Fruit fly (Drosophila melanogaster): ENCODE data around the gene Skel.

The Skel gene

DNA sequence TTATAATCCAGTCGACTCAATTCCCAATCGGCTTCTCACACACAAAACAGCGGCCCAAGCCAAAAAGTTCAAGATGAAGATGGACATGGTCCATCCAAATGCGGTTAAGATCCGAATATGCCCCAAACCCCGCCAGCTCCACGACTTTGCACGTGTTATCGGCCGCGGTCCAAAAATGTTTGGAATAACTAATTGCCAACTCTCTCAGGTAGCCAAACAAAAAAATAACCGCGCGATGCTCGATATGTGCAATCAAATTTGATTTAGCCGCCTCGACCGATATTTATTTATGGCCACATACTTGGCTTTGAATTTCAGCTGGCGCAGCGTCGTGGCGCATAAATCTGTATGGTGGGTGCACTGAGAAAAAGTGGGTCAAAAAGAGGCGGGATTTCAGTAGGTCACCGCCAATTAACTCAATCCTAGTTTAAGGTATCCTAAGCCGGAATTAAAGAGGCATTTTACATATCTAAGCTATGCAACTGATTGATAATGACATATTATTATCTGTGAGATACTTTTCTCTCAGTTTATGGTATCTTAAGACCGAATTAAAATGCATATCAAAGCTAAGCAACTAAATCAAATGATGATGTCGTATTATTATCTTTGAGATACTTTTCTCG, 38.1 kb upstream of the Skel start (continued):
- TF ChIP-seq dmrt11E (tag; optimal IDR thresholded peaks at IDR 0.05) (no peak), gcm2 (GFP tag; optimal IDR thresholded peaks at IDR 0.05) (no peak), slbo (GFP tag; IDR thresholded peaks at IDR 0.05) (peak; percentile 34), CG5180 (GFP tag; optimal IDR thresholded peaks at IDR 0.05) (peak; percentile 29), hbn (GFP tag; IDR thresholded peaks at IDR 0.05; ENCODE audit: partially characterized antibody) (no peak), esg (GFP tag; conservative IDR thresholded peaks at IDR 0.05) (peak; percentile 66), CG10366 (GFP tag; IDR thresholded peaks at IDR 0.05) (peak; percentile 58), fd102C (GFP tag; optimal IDR thresholded peaks at IDR 0.05) (no peak), CG3847 (GFP tag; IDR thresholded peaks at IDR 0.05) (no peak), Nf-YA (GFP tag; IDR thresholded peaks at IDR 0.05) (no peak; the same call in 1 of the 2 replicates), CG4282 (GFP tag; optimal IDR thresholded peaks at IDR 0.05) (no peak), BtbVII (GFP tag; optimal IDR thresholded peaks at IDR 0.05) (peak; percentile 15), NFAT (GFP tag; IDR thresholded peaks at IDR 0.05) (no peak), unpg (GFP tag; optimal IDR thresholded peaks at IDR 0.05) (peak; percentile 50), Antp (GFP tag; optimal IDR thresholded peaks at IDR 0.05) (no peak), her (GFP tag; optimal IDR thresholded peaks at IDR 0.05) (no peak), CG16815 (GFP tag; optimal IDR thresholded peaks at IDR 0.05) (no peak), CG13894 (tag; optimal IDR thresholded peaks at IDR 0.05) (no peak), btn (GFP tag; optimal IDR thresholded peaks at IDR 0.05) (peak; percentile 27), trh (GFP tag; optimal IDR thresholded peaks at IDR 0.05) (peak; percentile 36), H2.0 (GFP tag; IDR thresholded peaks at IDR 0.05) (peak; percentile 62), B-H1 (GFP tag; IDR thresholded peaks at IDR 0.05) (no peak; the same call in 2 of the 3 replicates), gsb-n (tag; optimal IDR thresholded peaks at IDR 0.05) (peak; percentile 36), Neu2 (GFP tag; optimal IDR thresholded peaks at IDR 0.05; ENCODE audit: borderline replicate concordance) (no peak), CTCF (GFP tag; optimal IDR thresholded peaks at IDR 0.05) (no peak), CG11398 (GFP tag; optimal IDR thresholded peaks at IDR 0.05) (no peak), aop (GFP tag; IDR thresholded peaks at IDR 0.05) (no peak), CG13296 (GFP tag; optimal IDR thresholded peaks at IDR 0.05) (no peak), CG8281 (tag; optimal IDR thresholded peaks at IDR 0.05) (no peak), run (tag; optimal IDR thresholded peaks at IDR 0.05) (peak; percentile 31), CG1647 (GFP tag; optimal IDR thresholded peaks at IDR 0.05) (no peak), schlank (tag; optimal IDR thresholded peaks at IDR 0.05) (no peak), CG15514 (GFP tag; optimal IDR thresholded peaks at IDR 0.05) (no peak), eve (GFP tag; optimal IDR thresholded peaks at IDR 0.05) (peak in 1 of 2 experiments; percentile 36), CG18764 (GFP tag; optimal IDR thresholded peaks at IDR 0.05) (no peak), CG9932 (GFP tag; IDR thresholded peaks at IDR 0.05) (no peak), CG15601 (tag; optimal IDR thresholded peaks at IDR 0.05) (no peak), unc-4 (GFP tag; IDR thresholded peaks at IDR 0.05; ENCODE audit: partially characterized antibody) (no peak), slou (GFP tag; optimal IDR thresholded peaks at IDR 0.05) (no peak), CG18262 (tag; optimal IDR thresholded peaks at IDR 0.05) (peak; percentile 59), HLH4C (GFP tag; IDR thresholded peaks at IDR 0.05; ENCODE audit: partially characterized antibody) (no peak), Scr (GFP tag; IDR thresholded peaks at IDR 0.05; ENCODE audit: partially characterized antibody) (no peak), dati (GFP tag; IDR thresholded peaks at IDR 0.05) (no peak), sug (tag; optimal IDR thresholded peaks at IDR 0.05) (no peak), Dek (tag; optimal IDR thresholded peaks at IDR 0.05) (no peak), D (optimal IDR thresholded peaks at IDR 0.05) (no peak), D (GFP tag; optimal IDR thresholded peaks at IDR 0.05) (peak; percentile 18), CG4730 (GFP tag; IDR thresholded peaks at IDR 0.05) (no peak), CG6654 (GFP tag; optimal IDR thresholded peaks at IDR 0.05) (no peak), maf-S (GFP tag; optimal IDR thresholded peaks at IDR 0.05) (no peak), Oli (tag; optimal IDR thresholded peaks at IDR 0.05) (peak; percentile 72)

All from whole organism, embryonic.